Fruit fly (Drosophila melanogaster) S2 (cell line): ENCODE results near the gene CG14074.

Experiments
- CG8478 ChIP-seq: fragments of >200 bp; optimal IDR thresholded peaks from 2 replicates; lab custom pipeline; 2018
- CTCF ChIP-seq, 2 experiments: fragments of >200 bp; optimal IDR thresholded peaks; 2 replicates each; lab custom pipeline; 2018

- TF ChIP-seq CTCF (optimal IDR thresholded peaks at IDR 0.05; lab: Kevin White, UChicago) = no peak
- TF ChIP-seq CG8478 (lab: Kevin White, UChicago) = no peak
These were observed 41.2 kb upstream of the CG14074 start for dm6 chr3L:18824851-18825250.
